Worm (Caenorhabditis elegans) whole organism, L3 larva: ENCODE data around the gene algn-1.

Source experiments
- R02D3.7 ChIP-seq: fragments of 150-350 bp; optimal IDR thresholded peaks from 2 replicates; lab custom pipeline; 2014; ENCODE audit warnings: missing biosample characterization, missing genetic modification characterization
- ZK546.5 ChIP-seq: sonication (generic microtip); optimal IDR thresholded peaks from 2 replicates; lab custom pipeline; 2017; ENCODE audit warnings: missing biosample characterization, missing genetic modification characterization
- aly-2 ChIP-seq: fragments of 150-350 bp; optimal IDR thresholded peaks from 2 replicates; lab custom pipeline; 2014; ENCODE audit warnings: missing biosample characterization, missing genetic modification characterization
- ama-1 ChIP-seq: fragments of 150-350 bp; optimal IDR thresholded peaks from 2 replicates; lab custom pipeline; 2018
- ceh-16 ChIP-seq: sonication (generic microtip); optimal IDR thresholded peaks from 2 replicates; lab custom pipeline; 2017; ENCODE audit warnings: missing biosample characterization, missing genetic modification characterization
- ceh-28 ChIP-seq: fragments of 150-350 bp; optimal IDR thresholded peaks from 2 replicates; lab custom pipeline; 2014; ENCODE audit warnings: missing biosample characterization, missing genetic modification reagents, missing genetic modification characterization
- ceh-82 ChIP-seq: fragments of 150-350 bp; optimal IDR thresholded peaks from 2 replicates; lab custom pipeline; 2014; ENCODE audit warnings: missing biosample characterization, missing genetic modification characterization
- ceh-9 ChIP-seq: sonication (generic microtip); optimal IDR thresholded peaks from 2 replicates; lab custom pipeline; 2018; ENCODE audit warnings: missing biosample characterization, missing genetic modification characterization
- daf-12 ChIP-seq: fragments of 150-350 bp; optimal IDR thresholded peaks from 2 replicates; lab custom pipeline; 2014; ENCODE audit warnings: missing biosample characterization, missing genetic modification reagents, missing genetic modification characterization
- egl-27 ChIP-seq: sonication (generic microtip); optimal IDR thresholded peaks from 4 replicates; lab custom pipeline; 2017; ENCODE audit warnings: missing biosample characterization, missing genetic modification reagents, missing genetic modification characterization
- egl-5 ChIP-seq: fragments of 150-350 bp; optimal IDR thresholded peaks from 2 replicates; lab custom pipeline; 2017; ENCODE audit warnings: missing biosample characterization, missing genetic modification reagents, missing genetic modification characterization, inconsistent platforms
- elt-1 ChIP-seq: fragments of 150-350 bp; optimal IDR thresholded peaks from 2 replicates; lab custom pipeline; 2014; ENCODE audit warnings: missing biosample characterization, missing genetic modification characterization
- elt-2 ChIP-seq: sonication (generic microtip); optimal IDR thresholded peaks from 2 replicates; lab custom pipeline; 2016; ENCODE audit warnings: missing genetic modification reagents, mild to moderate bottlenecking, missing genetic modification characterization, missing compliant biosample characterization
- elt-3 ChIP-seq, 3 experiments: fragments of 150-350 bp in 1 of 3; sonication (generic microtip) in 2 of 3; optimal IDR thresholded peaks; 2 replicates in 2 of 3; 4 replicates in 1 of 3; lab custom pipeline; 2014 to 2017; ENCODE audit warnings: missing biosample characterization in 3 of 3, missing genetic modification characterization in 3 of 3
- eor-1 ChIP-seq, 2 experiments: fragments of 150-350 bp; optimal IDR thresholded peaks; 2 replicates each; lab custom pipeline; 2014 to 2018; ENCODE audit warnings: missing biosample characterization in 2 of 2, missing genetic modification characterization in 2 of 2
- fkh-10 ChIP-seq: sonication (generic microtip); optimal IDR thresholded peaks from 2 replicates; lab custom pipeline; 2017; ENCODE audit warnings: missing biosample characterization, missing genetic modification reagents, missing genetic modification characterization
- fkh-2 ChIP-seq: fragments of 150-350 bp; optimal IDR thresholded peaks from 2 replicates; lab custom pipeline; 2014; ENCODE audit warnings: missing biosample characterization, missing genetic modification reagents, missing genetic modification characterization
- fos-1 ChIP-seq: fragments of 150-350 bp; optimal IDR thresholded peaks from 2 replicates; lab custom pipeline; 2014; ENCODE audit warnings: missing biosample characterization, missing genetic modification characterization
- hmg-11 ChIP-seq: sonication (generic microtip); optimal IDR thresholded peaks from 2 replicates; lab custom pipeline; 2016; ENCODE audit warnings: missing genetic modification characterization, missing compliant biosample characterization
- jun-1 ChIP-seq: fragments of 150-350 bp; optimal IDR thresholded peaks from 2 replicates; lab custom pipeline; 2014; ENCODE audit warnings: missing biosample characterization, missing genetic modification reagents, missing genetic modification characterization
- lin-15B ChIP-seq: fragments of 150-350 bp; optimal IDR thresholded peaks from 2 replicates; lab custom pipeline; 2014; ENCODE audit warnings: missing biosample characterization, missing genetic modification characterization
- lin-39 ChIP-seq: fragments of 150-350 bp; optimal IDR thresholded peaks from 2 replicates; lab custom pipeline; 2018; ENCODE audit warnings: missing biosample characterization, missing genetic modification reagents, missing genetic modification characterization
- lsy-12 ChIP-seq: sonication (generic microtip); optimal IDR thresholded peaks from 2 replicates; lab custom pipeline; 2016; ENCODE audit warnings: mild to moderate bottlenecking, missing genetic modification characterization, missing compliant biosample characterization
- mdl-1 ChIP-seq: fragments of 150-350 bp; optimal IDR thresholded peaks from 2 replicates; lab custom pipeline; 2014; ENCODE audit warnings: missing biosample characterization, missing genetic modification characterization
- mml-1 ChIP-seq: fragments of 150-350 bp; sonication (generic microtip); optimal IDR thresholded peaks from 3 replicates; lab custom pipeline; 2014; ENCODE audit warnings: missing biosample characterization, missing genetic modification characterization
- nfya-1 ChIP-seq: sonication (generic microtip); optimal IDR thresholded peaks from 2 replicates; lab custom pipeline; 2017; ENCODE audit warnings: missing genetic modification characterization, mild to moderate bottlenecking, missing compliant biosample characterization, antibody characterized with exemption, moderate library complexity; ENCODE audit not compliant: insufficient read depth
- nhr-11 ChIP-seq: fragments of 150-350 bp; optimal IDR thresholded peaks from 2 replicates; lab custom pipeline; 2014; ENCODE audit warnings: missing biosample characterization, missing genetic modification characterization
- nhr-12 ChIP-seq: fragments of 150-350 bp; optimal IDR thresholded peaks from 2 replicates; lab custom pipeline; 2014; ENCODE audit warnings: missing biosample characterization, missing genetic modification characterization
- nhr-23 ChIP-seq: fragments of 150-350 bp; optimal IDR thresholded peaks from 2 replicates; lab custom pipeline; 2014; ENCODE audit warnings: missing biosample characterization, missing genetic modification reagents, missing genetic modification characterization
- nhr-237 ChIP-seq: fragments of 150-350 bp; optimal IDR thresholded peaks from 2 replicates; lab custom pipeline; 2014; ENCODE audit warnings: missing biosample characterization, missing genetic modification characterization
- nhr-25 ChIP-seq: sonication (generic microtip); optimal IDR thresholded peaks from 2 replicates; lab custom pipeline; 2017; ENCODE audit warnings: missing biosample characterization, missing genetic modification characterization
- nhr-28 ChIP-seq: fragments of 150-350 bp; optimal IDR thresholded peaks from 2 replicates; lab custom pipeline; 2014; ENCODE audit warnings: missing biosample characterization, missing genetic modification characterization
- nhr-43 ChIP-seq: sonication (generic microtip); optimal IDR thresholded peaks from 2 replicates; lab custom pipeline; 2016; ENCODE audit warnings: mild to moderate bottlenecking, missing genetic modification characterization, missing compliant biosample characterization; ENCODE audit not compliant: poor library complexity, severe bottlenecking
- nhr-67 ChIP-seq: fragments of 150-350 bp; optimal IDR thresholded peaks from 2 replicates; lab custom pipeline; 2014; ENCODE audit warnings: missing biosample characterization, missing genetic modification characterization
- nhr-76 ChIP-seq: fragments of 150-350 bp; sonication (generic microtip); optimal IDR thresholded peaks from 5 replicates; lab custom pipeline; 2014; ENCODE audit warnings: missing biosample characterization, missing genetic modification characterization
- nhr-77 ChIP-seq: fragments of 150-350 bp; optimal IDR thresholded peaks from 2 replicates; lab custom pipeline; 2014; ENCODE audit warnings: missing biosample characterization, missing genetic modification characterization
- pha-4 ChIP-seq: fragments of 150-350 bp; optimal IDR thresholded peaks from 2 replicates; lab custom pipeline; 2014; ENCODE audit warnings: missing biosample characterization, missing genetic modification reagents, missing genetic modification characterization
- pqm-1 ChIP-seq: fragments of 150-350 bp; optimal IDR thresholded peaks from 2 replicates; lab custom pipeline; 2017; ENCODE audit warnings: missing biosample characterization, missing genetic modification characterization, inconsistent platforms
- sea-2 ChIP-seq: fragments of 150-350 bp; sonication (generic microtip); optimal IDR thresholded peaks from 4 replicates; lab custom pipeline; 2014; ENCODE audit warnings: missing biosample characterization, missing genetic modification reagents, missing genetic modification characterization
- skn-1 ChIP-seq: fragments of 150-350 bp; optimal IDR thresholded peaks from 2 replicates; lab custom pipeline; 2014; ENCODE audit warnings: missing biosample characterization, missing genetic modification characterization
- snpc-4 ChIP-seq: fragments of 150-350 bp; optimal IDR thresholded peaks from 2 replicates; lab custom pipeline; 2014; ENCODE audit warnings: missing biosample characterization, missing genetic modification characterization
- tbx-2 ChIP-seq: sonication (generic microtip); optimal IDR thresholded peaks from 2 replicates; lab custom pipeline; 2016; ENCODE audit warnings: mild to moderate bottlenecking, missing genetic modification characterization, missing compliant biosample characterization
- unc-39 ChIP-seq: sonication (generic microtip); optimal IDR thresholded peaks from 4 replicates; lab custom pipeline; 2017; ENCODE audit warnings: missing biosample characterization, missing genetic modification characterization
- unc-62 ChIP-seq: fragments of 150-350 bp; sonication (generic microtip); optimal IDR thresholded peaks from 4 replicates; lab custom pipeline; 2014; ENCODE audit warnings: missing biosample characterization, missing genetic modification reagents, missing genetic modification characterization
- zag-1 ChIP-seq: fragments of 150-350 bp; optimal IDR thresholded peaks from 2 replicates; lab custom pipeline; 2014; ENCODE audit warnings: missing biosample characterization, missing genetic modification characterization
- ztf-11 ChIP-seq: fragments of 150-350 bp; optimal IDR thresholded peaks from 2 replicates; lab custom pipeline; 2014; ENCODE audit warnings: missing biosample characterization, missing genetic modification characterization
- ztf-4 ChIP-seq: fragments of 150-350 bp; optimal IDR thresholded peaks from 2 replicates; lab custom pipeline; 2014; ENCODE audit warnings: missing biosample characterization, missing genetic modification characterization

Gene algn-1

ce11 chrIII:6420201-6420600 is 39.7 kb upstream of the algn-1 start (continued):
- TF ChIP-seq ZK546.5 (tag; lab: Kevin White, UChicago) (no peak), lin-15B (tag; lab: Kevin White, UChicago) (no peak), fkh-10 (no peak)

DNA sequence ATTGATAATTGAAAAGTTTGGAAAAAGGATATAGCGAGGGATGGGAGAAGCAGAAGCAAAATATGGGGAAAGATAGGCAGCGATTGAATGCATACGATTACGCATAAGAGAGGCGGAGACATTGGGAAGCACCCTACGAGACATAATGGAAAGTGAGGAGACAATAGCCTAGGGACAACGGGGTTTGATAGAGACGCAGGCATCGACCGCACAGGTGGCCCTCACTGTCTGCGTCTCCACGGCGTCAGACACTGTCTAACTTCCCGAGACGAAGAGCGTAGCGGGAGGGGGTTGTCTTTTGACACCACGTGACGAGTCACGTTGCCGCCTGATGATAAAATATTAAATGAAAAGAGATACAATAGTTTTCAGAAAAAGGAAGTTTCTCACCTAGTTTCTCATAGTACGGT is 38.9 kb upstream of the algn-1 start:
- TF ChIP-seq daf-12 (no peak), skn-1 (tag; lab: Kevin White, UChicago) (peak; percentile 76), unc-39 (tag; lab: Kevin White, UChicago) (no peak), egl-5 (tag; lab: Kevin White, UChicago) (no peak), lin-39 (tag; lab: Kevin White, UChicago) (peak; percentile 79), nfya-1 (tag; lab: Kevin White, UChicago) (peak; percentile 78), ceh-9 (tag; lab: Kevin White, UChicago) (no peak), zag-1 (tag; lab: Kevin White, UChicago) (no peak), lin-15B (tag; lab: Kevin White, UChicago) (peak; percentile 50), nhr-77 (tag; lab: Kevin White, UChicago) (peak; percentile 30), nhr-237 (no peak), nhr-67 (tag; lab: Kevin White, UChicago) (no peak), lsy-12 (tag; lab: Kevin White, UChicago) (peak; percentile 88), tbx-2 (tag; lab: Kevin White, UChicago) (peak; percentile 79), elt-1 (peak; percentile 9), pha-4 (tag; lab: Kevin White, UChicago) (peak; percentile 60), ama-1 (lab: Kevin White, UChicago) (peak; percentile 75), egl-27 (tag; lab: Kevin White, UChicago) (peak; percentile 63), pqm-1 (tag; lab: Kevin White, UChicago) (peak; percentile 67), mml-1 (tag; lab: Kevin White, UChicago) (no peak), nhr-25 (tag; lab: Kevin White, UChicago) (peak; percentile 92), elt-3 (tag; optimal IDR thresholded peaks at IDR 0.05; lab: Kevin White, UChicago) (peak in 2 of 3 experiments; percentile 19 to 34), hmg-11 (peak; percentile 66), nhr-12 (tag; lab: Kevin White, UChicago) (no peak), snpc-4 (peak; percentile 35), nhr-23 (tag; lab: Kevin White, UChicago) (peak; percentile 97), nhr-43 (tag; lab: Kevin White, UChicago) (peak; percentile 96), nhr-28 (no peak), ztf-4 (tag; lab: Kevin White, UChicago) (no peak), nhr-11 (tag; lab: Kevin White, UChicago) (peak; percentile 30), elt-2 (tag; lab: Kevin White, UChicago) (peak; percentile 92), ceh-16 (tag; lab: Kevin White, UChicago) (no peak), sea-2 (GFP tag; lab: Kevin White, UChicago) (no peak), ztf-11 (tag; lab: Kevin White, UChicago) (no peak), ceh-28 (tag; lab: Kevin White, UChicago) (peak; percentile 68), ceh-82 (tag; lab: Kevin White, UChicago) (peak; percentile 22), unc-62 (peak; percentile 53), eor-1 (tag; optimal IDR thresholded peaks at IDR 0.05; lab: Kevin White, UChicago) (peak in 1 of 2 experiments; percentile 21), nhr-76 (tag; lab: Kevin White, UChicago) (no peak), fkh-2 (tag; lab: Kevin White, UChicago) (no peak), fkh-10 (no peak), R02D3.7 (tag; lab: Kevin White, UChicago) (peak; percentile 65), jun-1 (tag; lab: Kevin White, UChicago) (peak; percentile 88), aly-2 (tag; lab: Kevin White, UChicago) (no peak), fos-1 (tag; lab: Kevin White, UChicago) (no peak), mdl-1 (tag; lab: Kevin White, UChicago) (peak; percentile 95), ZK546.5 (tag; lab: Kevin White, UChicago) (no peak)
